Worm (Caenorhabditis elegans) whole organism, dauer: ENCODE data around the gene xdh-1.
"Not testable (repeated sequence)": the region's sequence is repeated elsewhere in the genome, so short reads cannot be mapped to it uniquely, and the experiment has no call there.

ENCODE experiments used
- unc-62 ChIP-seq: sonication (generic microtip); optimal IDR thresholded peaks from 2 replicates; lab custom pipeline; 2017; ENCODE audit warnings: missing biosample characterization, missing genetic modification reagents, missing genetic modification characterization

xdh-1 gene

ce11 chrIV:14393838-14394237 is 18.9 kb downstream of the xdh-1 start, which contains the start of gene clc-8:
TSS of gene clc-8 (plus strand) at chrIV:14394138.
- no peak for TF ChIP-seq unc-62 (GFP tag; lab: Kevin White, UChicago)

ce11 chrIV:14391746-14392145 is 20.9 kb downstream of the xdh-1 start:
- TF ChIP-seq unc-62 (GFP tag; lab: Kevin White, UChicago): no peak

- TF ChIP-seq unc-62 (GFP tag; lab: Kevin White, UChicago): no peak
Observed at ce11 chrIV:14391268-14391667, 21.4 kb downstream of the xdh-1 start.

- no peak for TF ChIP-seq unc-62 (GFP tag; lab: Kevin White, UChicago)
Observed at ce11 chrIV:14390023-14390614, 22.6 kb downstream of the xdh-1 start.

- TF ChIP-seq unc-62 (GFP tag; lab: Kevin White, UChicago): no peak
Observed at ce11 chrIV:14389070-14389469, 23.6 kb downstream of the xdh-1 start.

ce11 chrIV:14387766-14388553 is 24.7 kb downstream of the xdh-1 start:
- no peak for TF ChIP-seq unc-62 (GFP tag; lab: Kevin White, UChicago)

ce11 chrIV:14385140-14385539 is 27.6 kb downstream of the xdh-1 start:
- no peak for TF ChIP-seq unc-62 (GFP tag; lab: Kevin White, UChicago)

ce11 chrIV:14384194-14384593 is 28.5 kb downstream of the xdh-1 start:
- no peak for TF ChIP-seq unc-62 (GFP tag; lab: Kevin White, UChicago)

ce11 chrIV:14383474-14383873 is 29.2 kb downstream of the xdh-1 start, which contains the start of gene paqr-3:
TSS of gene paqr-3 (minus strand) at chrIV:14383683.
- TF ChIP-seq unc-62 (GFP tag; lab: Kevin White, UChicago): no peak

ce11 chrIV:14379191-14379590 is 33.5 kb downstream of the xdh-1 start:
- no peak for TF ChIP-seq unc-62 (GFP tag; lab: Kevin White, UChicago)

- TF ChIP-seq unc-62 (GFP tag; lab: Kevin White, UChicago): no peak
Observed at ce11 chrIV:14377850-14378249, 34.8 kb downstream of the xdh-1 start.

- no peak for TF ChIP-seq unc-62 (GFP tag; lab: Kevin White, UChicago)
Observed at ce11 chrIV:14377267-14377814, 35.4 kb downstream of the xdh-1 start.

ce11 chrIV:14373814-14374213 is 38.9 kb downstream of the xdh-1 start, which contains the start of gene Y67A10A.7:
TSS of gene Y67A10A.7 (plus strand) at chrIV:14374114.
- TF ChIP-seq unc-62 (GFP tag; lab: Kevin White, UChicago): not testable (repeated sequence)

- no peak for TF ChIP-seq unc-62 (GFP tag; lab: Kevin White, UChicago)
Observed at ce11 chrIV:14371639-14372038, 41.1 kb downstream of the xdh-1 start.

ce11 chrIV:14365837-14366378 is 46.8 kb downstream of the xdh-1 start:
- no peak for TF ChIP-seq unc-62 (GFP tag; lab: Kevin White, UChicago)

ce11 chrIV:14361189-14361588 is 51.5 kb downstream of the xdh-1 start, which contains the start of gene ssu-2:
TSS of gene ssu-2 (plus strand) at chrIV:14361247.
- TF ChIP-seq unc-62 (GFP tag; lab: Kevin White, UChicago): no peak
